Worm (Caenorhabditis elegans) whole organism, L4 larva: ENCODE results near the gene C16C8.9.

Experiments
- ama-1 ChIP-seq: fragments of 150-350 bp; optimal IDR thresholded peaks from 2 replicates; lab custom pipeline; 2014; ENCODE audit warnings: inconsistent platforms, mixed read lengths
- ceh-62 ChIP-seq: sonication (generic microtip); optimal IDR thresholded peaks from 2 replicates; lab custom pipeline; 2017; ENCODE audit warnings: missing biosample characterization, missing genetic modification characterization
- daf-19 ChIP-seq: fragments of 200-800 bp; sonication (Bioruptor generic); conservative IDR thresholded peaks from 2 replicates; pipeline ENCODE4 v1.3.6; 2022; ENCODE audit warnings: missing genetic modification characterization, missing compliant biosample characterization
- dve-1 ChIP-seq: sonication (generic microtip); optimal IDR thresholded peaks from 2 replicates; lab custom pipeline; 2017; ENCODE audit warnings: antibody characterized with exemption, mild to moderate bottlenecking, missing genetic modification characterization, missing compliant biosample characterization; ENCODE audit not compliant: insufficient read depth
- fos-1 ChIP-seq: fragments of 150-350 bp; optimal IDR thresholded peaks from 2 replicates; lab custom pipeline; 2014; ENCODE audit warnings: missing biosample characterization, missing genetic modification characterization
- hif-1 ChIP-seq, 2 experiments: sonication (generic microtip); optimal IDR thresholded peaks; 2 replicates each; lab custom pipeline; 2016 to 2017; ENCODE audit warnings: missing compliant biosample characterization in 2 of 2, missing genetic modification characterization in 2 of 2, missing genetic modification reagents in 2 of 2, missing genotype in 2 of 2, mild to moderate bottlenecking in 1 of 2
- hmg-1.1 ChIP-seq: fragments of 200-800 bp; sonication (Bioruptor generic); IDR thresholded peaks from 2 replicates; pipeline ENCODE4 v1.3.6; 2022; ENCODE audit warnings: missing genetic modification reagents, missing genetic modification characterization, missing compliant biosample characterization
- mxl-2 ChIP-seq: fragments of 200-800 bp; sonication (Bioruptor generic); conservative IDR thresholded peaks from 2 replicates; pipeline ENCODE4 v1.3.6; 2022; ENCODE audit warnings: missing genetic modification reagents, missing genetic modification characterization, missing compliant biosample characterization
- mxl-3 ChIP-seq: fragments of 200-800 bp; sonication (Bioruptor generic); optimal IDR thresholded peaks from 2 replicates; lab custom pipeline; 2018; ENCODE audit warnings: mild to moderate bottlenecking, missing genetic modification characterization, missing compliant biosample characterization
- nhr-10 ChIP-seq: fragments of 150-350 bp; optimal IDR thresholded peaks from 2 replicates; lab custom pipeline; 2014; ENCODE audit warnings: missing biosample characterization, missing genetic modification characterization
- nhr-111 ChIP-seq: fragments of 200-800 bp; sonication (Bioruptor generic); optimal IDR thresholded peaks from 2 replicates; lab custom pipeline; 2018; ENCODE audit warnings: mild to moderate bottlenecking, missing genetic modification characterization, missing compliant biosample characterization
- snpc-4 ChIP-seq: fragments of 150-350 bp; optimal IDR thresholded peaks from 2 replicates; lab custom pipeline; 2014; ENCODE audit warnings: missing biosample characterization, missing genetic modification characterization
- ztf-11 ChIP-seq: fragments of 150-350 bp; optimal IDR thresholded peaks from 2 replicates; lab custom pipeline; 2014; ENCODE audit warnings: missing biosample characterization, missing genetic modification characterization

DNA sequence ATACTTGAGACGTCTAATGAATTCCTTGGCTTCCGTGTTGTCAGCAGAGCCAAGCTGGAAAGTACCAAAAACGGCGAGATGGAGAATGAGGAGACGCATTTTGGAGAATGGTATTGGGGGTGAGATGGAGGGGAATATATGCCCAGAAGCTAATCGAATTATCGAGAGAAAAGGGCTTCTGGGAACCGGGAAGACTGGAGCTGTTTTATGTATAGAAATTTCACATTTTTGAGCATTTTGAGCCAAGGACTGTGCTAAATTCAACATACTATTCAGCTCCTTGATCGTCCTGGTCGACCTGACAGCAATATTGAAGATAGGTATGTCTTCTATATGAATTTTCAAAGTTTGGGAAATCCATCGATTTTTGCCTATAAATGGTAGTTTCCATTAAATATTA lies 2.9 kb downstream of the C16C8.9 start, which contains the start of gene C16C8.7:
- TF ChIP-seq snpc-4 (no peak), hif-1 (tag; optimal IDR thresholded peaks at IDR 0.05; lab: Kevin White, UChicago) (no peak), hmg-1.1 (GFP tag; lab: Robert Waterston, UW) (no peak), dve-1 (no peak), daf-19 (GFP tag; lab: Robert Waterston, UW) (no peak), fos-1 (tag; lab: Kevin White, UChicago) (no peak), nhr-111 (no peak), mxl-2 (GFP tag; lab: Robert Waterston, UW) (no peak), mxl-3 (GFP tag; lab: Kevin White, UChicago) (no peak), ceh-62 (tag; lab: Kevin White, UChicago) (no peak), nhr-10 (no peak), ama-1 (no peak), ztf-11 (tag; lab: Kevin White, UChicago) (no peak)
